Fruit fly (Drosophila melanogaster) whole organism, embryonic: ENCODE results near the gene Gyf.
A peak's percentile ranks its signal among the peaks of the same experiment; 100 is the strongest.

Experiments used
- Ada2b ChIP-seq: fragments of 200-800 bp; sonication (Bioruptor generic); IDR thresholded peaks from 2 replicates; pipeline ENCODE4 v1.3.6; 2022; ENCODE audit warnings: missing biosample characterization, missing genetic modification characterization
- Adf1 ChIP-seq: fragments of 200-800 bp; sonication (Bioruptor generic); IDR thresholded peaks from 2 replicates; pipeline ENCODE4 v1.3.6; 2022; ENCODE audit warnings: missing biosample characterization, missing genetic modification characterization
- Atf6 ChIP-seq: fragments of 200-800 bp; sonication (Bioruptor generic); IDR thresholded peaks from 2 replicates; pipeline ENCODE4 v1.3.6; 2022; ENCODE audit warnings: missing biosample characterization, missing genetic modification characterization
- B-H1 ChIP-seq: fragments of 200-800 bp; sonication (Bioruptor generic); IDR thresholded peaks from 3 replicates; pipeline ENCODE4 v1.3.6; 2022; ENCODE audit warnings: missing biosample characterization, missing genetic modification characterization
- CG10274 ChIP-seq: fragments of 200-800 bp; sonication (Bioruptor generic); optimal IDR thresholded peaks from 3 replicates; lab custom pipeline; 2017; ENCODE audit warnings: missing biosample characterization, mild to moderate bottlenecking, missing genetic modification characterization
- CG10979 ChIP-seq: fragments of 200-800 bp; sonication (Bioruptor generic); optimal IDR thresholded peaks from 2 replicates; lab custom pipeline; 2018; ENCODE audit warnings: missing biosample characterization, mild to moderate bottlenecking, missing genetic modification characterization, moderate library complexity
- CG11456 ChIP-seq: fragments of 200-800 bp; sonication (Bioruptor generic); IDR thresholded peaks from 3 replicates; pipeline ENCODE4 v1.3.6; 2022; ENCODE audit warnings: missing biosample characterization, missing genetic modification characterization
- CG12659 ChIP-seq: fragments of 200-800 bp; sonication (Bioruptor generic); optimal IDR thresholded peaks from 3 replicates; lab custom pipeline; 2017; ENCODE audit warnings: mild to moderate bottlenecking, missing biosample characterization, missing genetic modification reagents, missing genetic modification characterization
- CG12769 ChIP-seq: fragments of 200-800 bp; sonication (Bioruptor generic); optimal IDR thresholded peaks from 2 replicates; lab custom pipeline; 2019; ENCODE audit warnings: missing biosample characterization, mild to moderate bottlenecking, missing genetic modification characterization, moderate library complexity
- CG14050 ChIP-seq: fragments of 200-800 bp; sonication (Bioruptor generic); IDR thresholded peaks from 3 replicates; pipeline ENCODE4 v1.3.6; 2022; ENCODE audit warnings: missing biosample characterization, missing genetic modification characterization
- CG1647 ChIP-seq: fragments of 200-800 bp; sonication (Bioruptor generic); optimal IDR thresholded peaks from 3 replicates; lab custom pipeline; 2016; ENCODE audit warnings: missing biosample characterization, missing genetic modification characterization
- CG17186 ChIP-seq: fragments of 200-800 bp; sonication (Bioruptor generic); optimal IDR thresholded peaks from 3 replicates; lab custom pipeline; 2017; ENCODE audit warnings: missing biosample characterization, missing genetic modification reagents, missing genetic modification characterization
- CG17568 ChIP-seq: fragments of 200-800 bp; sonication (Bioruptor generic); optimal IDR thresholded peaks from 2 replicates; lab custom pipeline; 2018; ENCODE audit warnings: missing biosample characterization, mild to moderate bottlenecking, missing genetic modification characterization, moderate library complexity
- CG2712 ChIP-seq: fragments of 200-800 bp; optimal IDR thresholded peaks from 3 replicates; lab custom pipeline; 2019; ENCODE audit warnings: missing biosample characterization, mild to moderate bottlenecking, missing genetic modification characterization, moderate library complexity
- CG30020 ChIP-seq: fragments of 200-800 bp; optimal IDR thresholded peaks from 2 replicates; lab custom pipeline; 2019; ENCODE audit warnings: missing biosample characterization, mild to moderate bottlenecking, missing genetic modification characterization, moderate library complexity
- CG31224 ChIP-seq: fragments of 200-800 bp; sonication (Bioruptor generic); IDR thresholded peaks from 2 replicates; pipeline ENCODE4 v1.3.6; 2022; ENCODE audit warnings: missing biosample characterization, missing genetic modification characterization
- CG32767 ChIP-seq: fragments of 200-800 bp; sonication (Bioruptor generic); IDR thresholded peaks from 2 replicates; pipeline ENCODE4 v1.3.6; 2022; ENCODE audit warnings: missing biosample characterization, missing genetic modification characterization
- CG3407 ChIP-seq: fragments of 200-800 bp; sonication (Bioruptor generic); optimal IDR thresholded peaks from 2 replicates; lab custom pipeline; 2018; ENCODE audit warnings: missing biosample characterization, mild to moderate bottlenecking, missing genetic modification characterization
- CG43689 ChIP-seq: fragments of 200-800 bp; sonication (Bioruptor generic); IDR thresholded peaks from 2 replicates; pipeline ENCODE4 v1.3.6; 2022; ENCODE audit warnings: missing biosample characterization, missing genetic modification characterization
- CG4730 ChIP-seq: fragments of 200-800 bp; sonication (Bioruptor generic); IDR thresholded peaks from 2 replicates; pipeline ENCODE4 v1.3.6; 2022; ENCODE audit warnings: missing biosample characterization, missing genetic modification characterization
- CG4854 ChIP-seq: fragments of 200-800 bp; sonication (Bioruptor generic); optimal IDR thresholded peaks from 2 replicates; lab custom pipeline; 2016; ENCODE audit warnings: missing biosample characterization, missing genetic modification characterization, inconsistent platforms
- CG6791 ChIP-seq: fragments of 200-800 bp; sonication (Bioruptor generic); IDR thresholded peaks from 3 replicates; pipeline ENCODE4 v1.3.6; 2022; ENCODE audit warnings: missing biosample characterization, missing genetic modification characterization; ENCODE audit not compliant: partially characterized antibody
- CG6854 ChIP-seq: fragments of 200-800 bp; sonication (Bioruptor generic); optimal IDR thresholded peaks from 3 replicates; lab custom pipeline; 2017; ENCODE audit warnings: missing biosample characterization, mild to moderate bottlenecking, missing genetic modification characterization
- CG7745 ChIP-seq: fragments of 200-800 bp; sonication (Bioruptor generic); optimal IDR thresholded peaks from 2 replicates; lab custom pipeline; 2018; ENCODE audit warnings: missing biosample characterization, mild to moderate bottlenecking, missing genetic modification characterization, moderate library complexity
- CG7928 ChIP-seq: fragments of 200-800 bp; sonication (Bioruptor generic); optimal IDR thresholded peaks from 2 replicates; lab custom pipeline; 2017; ENCODE audit warnings: missing biosample characterization, mild to moderate bottlenecking, missing genetic modification characterization
- CG8281 ChIP-seq: fragments of 200-800 bp; sonication (Bioruptor generic); optimal IDR thresholded peaks from 2 replicates; lab custom pipeline; 2018; ENCODE audit warnings: missing biosample characterization, mild to moderate bottlenecking, missing genetic modification characterization, moderate library complexity
- CTCF ChIP-seq: fragments of 200-800 bp; sonication (Bioruptor generic); optimal IDR thresholded peaks from 2 replicates; lab custom pipeline; 2017; ENCODE audit warnings: missing biosample characterization, mild to moderate bottlenecking, missing genetic modification characterization, moderate library complexity
- Dad ChIP-seq: fragments of 200-800 bp; sonication (Bioruptor generic); optimal IDR thresholded peaks from 3 replicates; lab custom pipeline; 2016; ENCODE audit warnings: missing biosample characterization, missing genetic modification characterization
- Deaf1 ChIP-seq: fragments of 200-800 bp; optimal IDR thresholded peaks from 3 replicates; lab custom pipeline; 2019; ENCODE audit warnings: missing biosample characterization, mild to moderate bottlenecking, missing genetic modification characterization, moderate library complexity
- Doc3 ChIP-seq: fragments of 200-800 bp; sonication (Bioruptor generic); IDR thresholded peaks from 3 replicates; pipeline ENCODE4 v1.3.6; 2022; ENCODE audit warnings: missing biosample characterization, missing genetic modification characterization; ENCODE audit not compliant: partially characterized antibody
- E2f2 ChIP-seq: fragments of 200-800 bp; sonication (Bioruptor generic); IDR thresholded peaks from 2 replicates; pipeline ENCODE4 v1.3.6; 2022; ENCODE audit warnings: missing biosample characterization, missing genetic modification characterization
- Eip74EF ChIP-seq, 2 experiments: fragments of 200-800 bp in 1 of 2; fragments of >200 bp in 1 of 2; sonication (Bioruptor generic) in 1 of 2; optimal IDR thresholded peaks; 2 replicates each; lab custom pipeline; 2017 to 2019; ENCODE audit warnings: missing biosample characterization in 2 of 2, missing genetic modification characterization in 2 of 2, mild to moderate bottlenecking in 1 of 2, moderate library complexity in 1 of 2
- Mad ChIP-seq: fragments of 200-800 bp; sonication (Bioruptor generic); optimal IDR thresholded peaks from 2 replicates; lab custom pipeline; 2016; ENCODE audit warnings: missing biosample characterization, missing genetic modification characterization
- Med ChIP-seq: fragments of 200-800 bp; sonication (Bioruptor generic); peaks from one replicate; lab custom pipeline; 2016; ENCODE audit warnings: missing biosample characterization, missing genetic modification characterization, mild to moderate bottlenecking, inconsistent platforms, moderate library complexity
- Poxn ChIP-seq: fragments of 200-800 bp; sonication (Bioruptor generic); IDR thresholded peaks from 2 replicates; pipeline ENCODE4 v1.3.6; 2022; ENCODE audit warnings: missing biosample characterization, missing genetic modification characterization
- Scr ChIP-seq: fragments of 200-800 bp; sonication (Bioruptor generic); IDR thresholded peaks from 2 replicates; pipeline ENCODE4 v1.3.6; 2022; ENCODE audit warnings: missing biosample characterization, missing genetic modification characterization; ENCODE audit not compliant: partially characterized antibody
- ab ChIP-seq: fragments of 200-800 bp; sonication (Bioruptor generic); optimal IDR thresholded peaks from 2 replicates; lab custom pipeline; 2016; ENCODE audit warnings: missing biosample characterization, missing genetic modification characterization
- cg ChIP-seq: fragments of 200-800 bp; sonication (Bioruptor generic); optimal IDR thresholded peaks from 3 replicates; lab custom pipeline; 2019; ENCODE audit warnings: missing biosample characterization, mild to moderate bottlenecking, missing genetic modification characterization, moderate library complexity
- danr ChIP-seq: fragments of 200-800 bp; sonication (Bioruptor generic); IDR thresholded peaks from 2 replicates; pipeline ENCODE4 v1.3.6; 2022; ENCODE audit warnings: missing biosample characterization, missing genetic modification characterization
- hbn ChIP-seq: fragments of 200-800 bp; sonication (Bioruptor generic); IDR thresholded peaks from 2 replicates; pipeline ENCODE4 v1.3.6; 2022; ENCODE audit warnings: missing biosample characterization, missing genetic modification characterization; ENCODE audit not compliant: partially characterized antibody
- inv ChIP-seq: fragments of 200-800 bp; sonication (Bioruptor generic); IDR thresholded peaks from 2 replicates; pipeline ENCODE4 v1.3.6; 2022; ENCODE audit warnings: missing biosample characterization, missing genetic modification characterization; ENCODE audit not compliant: partially characterized antibody
- jing ChIP-seq: fragments of 200-800 bp; sonication (Bioruptor generic); optimal IDR thresholded peaks from 2 replicates; lab custom pipeline; 2018; ENCODE audit warnings: missing biosample characterization, mild to moderate bottlenecking, missing genetic modification characterization
- jumu ChIP-seq: fragments of 200-800 bp; sonication (Bioruptor generic); optimal IDR thresholded peaks from 3 replicates; lab custom pipeline; 2016; ENCODE audit warnings: missing biosample characterization, missing genetic modification characterization
- lbe ChIP-seq: fragments of 200-800 bp; sonication (Bioruptor generic); optimal IDR thresholded peaks from 2 replicates; lab custom pipeline; 2016; ENCODE audit warnings: missing biosample characterization, mild to moderate bottlenecking, missing genetic modification characterization
- lola ChIP-seq, 3 experiments: fragments of >200 bp in 2 of 3; fragments of 200-800 bp in 1 of 3; sonication (Bioruptor generic) in 1 of 3; optimal IDR thresholded peaks; 2 replicates each; lab custom pipeline; 2017 to 2019; ENCODE audit warnings: missing biosample characterization in 3 of 3, missing genetic modification characterization in 3 of 3, mild to moderate bottlenecking in 1 of 3, moderate library complexity in 1 of 3
- nom ChIP-seq: fragments of 200-800 bp; sonication (Bioruptor generic); optimal IDR thresholded peaks from 2 replicates; lab custom pipeline; 2017; ENCODE audit warnings: missing biosample characterization, missing genetic modification characterization, mild to moderate bottlenecking, moderate library complexity, missing genetic modification reagents
- pb ChIP-seq: fragments of 200-800 bp; sonication (Bioruptor generic); optimal IDR thresholded peaks from 3 replicates; lab custom pipeline; 2016; ENCODE audit warnings: missing biosample characterization, missing genetic modification characterization
- pita ChIP-seq: fragments of 200-800 bp; sonication (Bioruptor generic); optimal IDR thresholded peaks from 2 replicates; lab custom pipeline; 2017; ENCODE audit warnings: missing biosample characterization, mild to moderate bottlenecking, missing genetic modification characterization
- pros ChIP-seq: fragments of 200-800 bp; sonication (Bioruptor generic); optimal IDR thresholded peaks from 3 replicates; lab custom pipeline; 2019; ENCODE audit warnings: missing biosample characterization, mild to moderate bottlenecking, missing genetic modification characterization, moderate library complexity
- scrt ChIP-seq: fragments of 200-800 bp; sonication (Bioruptor generic); optimal IDR thresholded peaks from 2 replicates; lab custom pipeline; 2018; ENCODE audit warnings: missing biosample characterization, mild to moderate bottlenecking, missing genetic modification characterization, moderate library complexity
- z ChIP-seq: fragments of 200-800 bp; sonication (Bioruptor generic); IDR thresholded peaks from 3 replicates; pipeline ENCODE4 v1.3.6; 2022; ENCODE audit warnings: missing biosample characterization, missing genetic modification characterization

Gyf gene

dm6 chr4:835535-836138, 31.2 kb downstream of the Gyf start (continued):
- no peak for TF ChIP-seq inv (GFP tag; lab: Robert Waterston, UW)
- no peak for TF ChIP-seq Ada2b (GFP tag; lab: Robert Waterston, UW)
- no peak for TF ChIP-seq B-H1 (GFP tag; lab: Robert Waterston, UW)
- no peak for TF ChIP-seq CG1647 (GFP tag; lab: Kevin White, UChicago)
- no peak for TF ChIP-seq lbe
- TF ChIP-seq nom = no peak
- TF ChIP-seq CG17568 (GFP tag; lab: Kevin White, UChicago) = no peak
- no peak for TF ChIP-seq CG31224
- no peak for TF ChIP-seq lola (GFP tag; optimal IDR thresholded peaks at IDR 0.05; lab: Kevin White, UChicago)
- no peak for TF ChIP-seq CG2712
- TF ChIP-seq Deaf1 (tag; lab: Kevin White, UChicago) = no peak
- TF ChIP-seq Scr = no peak
- TF ChIP-seq Mad (GFP tag; lab: Kevin White, UChicago) = no peak
- no peak for TF ChIP-seq CG8281
- peak; percentile 82 for TF ChIP-seq pita
- no peak for TF ChIP-seq CG32767
- TF ChIP-seq scrt (GFP tag; lab: Kevin White, UChicago) = no peak
- no peak for TF ChIP-seq CG12659 (GFP tag; lab: Kevin White, UChicago)
- TF ChIP-seq CG3407 (GFP tag; lab: Kevin White, UChicago) = no peak
- TF ChIP-seq Atf6 (GFP tag; lab: Robert Waterston, UW) = no peak
- no peak for TF ChIP-seq CG7745 (tag; lab: Kevin White, UChicago)
- no peak for TF ChIP-seq hbn (GFP tag; lab: Robert Waterston, UW)
- TF ChIP-seq Eip74EF (GFP tag; optimal IDR thresholded peaks at IDR 0.05; lab: Kevin White, UChicago) = no peak
- TF ChIP-seq CG7928 = no peak
- peak; percentile 71 for TF ChIP-seq pros (GFP tag; lab: Kevin White, UChicago)
- no peak for TF ChIP-seq cg (GFP tag; lab: Kevin White, UChicago)
- TF ChIP-seq CG10979 = peak; percentile 80
- no peak for TF ChIP-seq CG10274 (GFP tag; lab: Kevin White, UChicago)
- TF ChIP-seq jumu (GFP tag; lab: Kevin White, UChicago) = no peak
- TF ChIP-seq jing = no peak
- TF ChIP-seq CG30020 (tag; lab: Kevin White, UChicago) = no peak
- TF ChIP-seq Med (GFP tag; lab: Kevin White, UChicago) = peak; percentile 71
- no peak for TF ChIP-seq Poxn (GFP tag; lab: Robert Waterston, UW)
- TF ChIP-seq CG17186 (GFP tag; lab: Kevin White, UChicago) = peak; percentile 44
- TF ChIP-seq Doc3 = no peak
- no peak for TF ChIP-seq CG4730 (GFP tag; lab: Robert Waterston, UW)
- TF ChIP-seq CTCF = peak; percentile 93
- no peak for TF ChIP-seq CG14050 (GFP tag; lab: Robert Waterston, UW)
- TF ChIP-seq danr (GFP tag; lab: Robert Waterston, UW) = no peak
- no peak for TF ChIP-seq Adf1
- TF ChIP-seq CG11456 (GFP tag; lab: Robert Waterston, UW) = no peak
- TF ChIP-seq E2f2 = peak; percentile 42
- TF ChIP-seq CG4854 (GFP tag; lab: Kevin White, UChicago) = no peak
- no peak for TF ChIP-seq pb (GFP tag; lab: Kevin White, UChicago)
- no peak for TF ChIP-seq Dad (GFP tag; lab: Kevin White, UChicago)
- no peak for TF ChIP-seq ab (GFP tag; lab: Kevin White, UChicago)
- TF ChIP-seq CG43689 (GFP tag; lab: Robert Waterston, UW) = no peak
- TF ChIP-seq CG6854 (GFP tag; lab: Kevin White, UChicago) = no peak
- TF ChIP-seq CG6791 (GFP tag; lab: Robert Waterston, UW) = no peak
- no peak for TF ChIP-seq z
- TF ChIP-seq CG12769 (tag; lab: Kevin White, UChicago) = no peak
